Worm (Caenorhabditis elegans): ENCODE data around the gene srh-245.

ce11 chrV:699051-699450 is 43.3 kb upstream of the srh-245 start:
- TF ChIP-seq jun-1 (tag; optimal IDR thresholded peaks at IDR 0.05) (no peak), nfya-1 (tag; optimal IDR thresholded peaks at IDR 0.05; ENCODE audit: insufficient read depth) (no peak), fkh-2 (tag; optimal IDR thresholded peaks at IDR 0.05) (no peak), lin-15B (tag; optimal IDR thresholded peaks at IDR 0.05) (no peak), skn-1 (tag; optimal IDR thresholded peaks at IDR 0.05) (no peak), unc-62 (GFP tag; optimal IDR thresholded peaks at IDR 0.05) (no peak), daf-12 (tag; optimal IDR thresholded peaks at IDR 0.05) (no peak), egl-27 (tag; optimal IDR thresholded peaks at IDR 0.05) (no peak), nhr-11 (tag; optimal IDR thresholded peaks at IDR 0.05) (no peak), snpc-4 (tag; optimal IDR thresholded peaks at IDR 0.05) (no peak), ceh-9 (tag; optimal IDR thresholded peaks at IDR 0.05) (no peak)

Data from whole organism, L3 larva.